Fruit fly (Drosophila melanogaster): ENCODE measurements around the gene tx.

The tx gene

dm6 chr3R:26436540-26436939 is 4.0 kb upstream of the tx start (continued):
- TF ChIP-seq CoRest (tag; optimal IDR thresholded peaks at IDR 0.05) (peak; percentile 37), CG7839 (tag; optimal IDR thresholded peaks at IDR 0.05) (peak; percentile 44), CG8944 (GFP tag; optimal IDR thresholded peaks at IDR 0.05) (peak; percentile 24), Dfd (GFP tag; optimal IDR thresholded peaks at IDR 0.05) (no peak), Awh (GFP tag; IDR thresholded peaks at IDR 0.05) (peak; percentile 31; the same call in 1 of the 2 replicates), CG9609 (GFP tag; optimal IDR thresholded peaks at IDR 0.05) (peak; percentile 28), pnt (GFP tag; optimal IDR thresholded peaks at IDR 0.05) (peak; percentile 29), CG2889 (GFP tag; IDR thresholded peaks at IDR 0.05) (0 out of 3 replicates have a peak, but pooled peaks have one; percentile 22), danr (GFP tag; IDR thresholded peaks at IDR 0.05) (0 out of 2 replicates have a peak, but pooled peaks have one; percentile 19), Hsf (GFP tag; optimal IDR thresholded peaks at IDR 0.05) (peak; percentile 61), CG4730 (GFP tag; IDR thresholded peaks at IDR 0.05) (0 out of 2 replicates have a peak, but pooled peaks have one; percentile 24), jumu (GFP tag; optimal IDR thresholded peaks at IDR 0.05) (peak; percentile 5), Antp (GFP tag; optimal IDR thresholded peaks at IDR 0.05) (peak; percentile 10), CG17359 (tag; optimal IDR thresholded peaks at IDR 0.05) (peak; percentile 65), CG17328 (GFP tag; IDR thresholded peaks at IDR 0.05) (peak; percentile 35; the same call in 1 of the 2 replicates), CG8478 (optimal IDR thresholded peaks at IDR 0.05) (no peak), Trl (optimal IDR thresholded peaks at IDR 0.05) (no peak), Trl (GFP tag; optimal IDR thresholded peaks at IDR 0.05) (peak; percentile 40), Myb (GFP tag; optimal IDR thresholded peaks at IDR 0.05) (peak; percentile 5), Ssrp (tag; optimal IDR thresholded peaks at IDR 0.05) (peak; percentile 35), CG16779 (GFP tag; IDR thresholded peaks at IDR 0.05) (no peak), Ets97D (GFP tag; optimal IDR thresholded peaks at IDR 0.05) (no peak), CG4854 (GFP tag; optimal IDR thresholded peaks at IDR 0.05) (no peak), CG17385 (GFP tag; optimal IDR thresholded peaks at IDR 0.05) (peak; percentile 19), CG2712 (tag; optimal IDR thresholded peaks at IDR 0.05) (peak; percentile 45), shn (GFP tag; optimal IDR thresholded peaks at IDR 0.05) (no peak), Taf1 (GFP tag; IDR thresholded peaks at IDR 0.05) (no peak), CG17361 (GFP tag; IDR thresholded peaks at IDR 0.05) (peak; percentile 44; the same call in 1 of the 3 replicates), C15 (GFP tag; IDR thresholded peaks at IDR 0.05) (no peak), gce (GFP tag; IDR thresholded peaks at IDR 0.05) (peak; percentile 23; the same call in 1 of the 3 replicates), dmrt99B (tag; optimal IDR thresholded peaks at IDR 0.05) (peak; percentile 68), CG8388 (GFP tag; optimal IDR thresholded peaks at IDR 0.05) (peak; percentile 41), fd96Cb (tag; optimal IDR thresholded peaks at IDR 0.05) (peak; percentile 48), CG2678 (tag; optimal IDR thresholded peaks at IDR 0.05) (peak; percentile 55), dysf (GFP tag; IDR thresholded peaks at IDR 0.05) (0 out of 3 replicates have a peak, but pooled peaks have one; percentile 40), insv (GFP tag; optimal IDR thresholded peaks at IDR 0.05) (no peak), ase (GFP tag; IDR thresholded peaks at IDR 0.05) (peak; percentile 47; the same call in 2 of the 3 replicates), CG16863 (GFP tag; optimal IDR thresholded peaks at IDR 0.05) (peak; percentile 20), nau (GFP tag; optimal IDR thresholded peaks at IDR 0.05) (peak; percentile 4), nmo (GFP tag; optimal IDR thresholded peaks at IDR 0.05) (peak; percentile 35), ara (GFP tag; IDR thresholded peaks at IDR 0.05) (peak; percentile 52), Ets65A (GFP tag) (peak; percentile 61), CG13424 (tag; optimal IDR thresholded peaks at IDR 0.05) (peak; percentile 24), CG17802 (tag; optimal IDR thresholded peaks at IDR 0.05) (no peak), ttk (GFP tag; IDR thresholded peaks at IDR 0.05) (peak; percentile 49; the same call in 1 of the 2 replicates), MESR4 (GFP tag; optimal IDR thresholded peaks at IDR 0.05) (no peak), Hr3 (GFP tag; optimal IDR thresholded peaks at IDR 0.05) (peak; percentile 12), bab2 (GFP tag; optimal IDR thresholded peaks at IDR 0.05) (peak; percentile 48), CG18262 (tag; optimal IDR thresholded peaks at IDR 0.05) (peak; percentile 39), Gug (GFP tag; IDR thresholded peaks at IDR 0.05) (no peak; the same call in 3 of the 4 replicates), Ptx1 (GFP tag; IDR thresholded peaks at IDR 0.05) (peak; percentile 45), az2 (GFP tag; optimal IDR thresholded peaks at IDR 0.05) (peak; percentile 46)
